Worm (Caenorhabditis elegans) whole organism, young adult: Measurements from ENCODE around the gene F59B10.2.
A peak's percentile ranks its signal among the peaks of the same experiment; 100 is the strongest.

ENCODE experiments used
- B0336.3 ChIP-seq: fragments of 200-800 bp; sonication (Bioruptor generic); IDR thresholded peaks from 2 replicates; pipeline ENCODE4 v1.3.6; 2022; ENCODE audit warnings: missing genetic modification characterization, missing compliant biosample characterization
- lin-35 ChIP-seq, 3 experiments: fragments of 150-350 bp in 2 of 3; sonication (generic microtip) in 1 of 3; optimal IDR thresholded peaks; 2 replicates each; lab custom pipeline; 2014 to 2018; ENCODE audit warnings: missing biosample characterization in 3 of 3, missing genetic modification characterization in 3 of 3, missing genetic modification reagents in 3 of 3
- lin-54 ChIP-seq: fragments of 200-800 bp; sonication (Bioruptor generic); optimal IDR thresholded peaks from 2 replicates; lab custom pipeline; 2018; ENCODE audit warnings: mild to moderate bottlenecking, missing genetic modification characterization, missing compliant biosample characterization
- pha-4 ChIP-seq: fragments of 150-350 bp; sonication (generic microtip); optimal IDR thresholded peaks from 2 replicates; lab custom pipeline; 2014; ENCODE audit warnings: missing biosample characterization, missing genetic modification reagents, missing genetic modification characterization
- snpc-4 ChIP-seq, 5 experiments: fragments of 150-350 bp in 1 of 5; sonication (generic microtip) in 4 of 5; optimal IDR thresholded peaks; 2 replicates each; lab custom pipeline; 2014 to 2018; ENCODE audit warnings: missing genetic modification characterization in 5 of 5, missing biosample characterization in 3 of 5, antibody characterized with exemption in 2 of 5, mild to moderate bottlenecking in 2 of 5, missing compliant biosample characterization in 2 of 5, missing genotype in 2 of 5, moderate library complexity in 2 of 5, missing genetic modification reagents in 1 of 5
- tlf-1 ChIP-seq: fragments of 200-800 bp; sonication (Bioruptor generic); optimal IDR thresholded peaks from 2 replicates; lab custom pipeline; 2018; ENCODE audit warnings: mild to moderate bottlenecking, missing genetic modification characterization, missing compliant biosample characterization
- unc-130 ChIP-seq: sonication (generic microtip); optimal IDR thresholded peaks from 2 replicates; lab custom pipeline; 2016; ENCODE audit warnings: missing genetic modification reagents, missing genetic modification characterization, missing compliant biosample characterization
- zfh-2 ChIP-seq: fragments of 200-800 bp; sonication (Bioruptor generic); conservative IDR thresholded peaks from 2 replicates; pipeline ENCODE4 v1.3.6; 2022; ENCODE audit warnings: missing genetic modification reagents, missing genetic modification characterization, missing compliant biosample characterization

ce11 chrII:10558962-10559415 is 49.3 kb upstream of the F59B10.2 start:
- TF ChIP-seq lin-54 (GFP tag; lab: Kevin White, UChicago), result no peak
- no peak; the same call in 1 of the 2 replicates for TF ChIP-seq B0336.3 (GFP tag; lab: Robert Waterston, UW)
- TF ChIP-seq tlf-1 (GFP tag; lab: Kevin White, UChicago), result no peak
- TF ChIP-seq lin-35 (GFP tag; optimal IDR thresholded peaks at IDR 0.05; lab: Kevin White, UChicago), result peak in 1 of 3 experiments; percentile 35
- TF ChIP-seq unc-130 (GFP tag; lab: Kevin White, UChicago), result no peak
- peak; percentile 78 for TF ChIP-seq zfh-2 (GFP tag; lab: Robert Waterston, UW)
- no peak for TF ChIP-seq snpc-4 (GFP tag; optimal IDR thresholded peaks at IDR 0.05; lab: Kevin White, UChicago)
- peak in 1 of 4 experiments; percentile 39 for TF ChIP-seq snpc-4 (tag; optimal IDR thresholded peaks at IDR 0.05; lab: Kevin White, UChicago)
- no peak for TF ChIP-seq pha-4 (tag; lab: Kevin White, UChicago)
